Worm (Caenorhabditis elegans) whole organism, L4/young adult: ENCODE results near the gene F49F1.12.
"Not testable (repeated sequence)": the region's sequence is repeated elsewhere in the genome, so short reads cannot be mapped to it uniquely, and the experiment has no call there.

Experiments
- dao-5 ChIP-seq: sonication (generic microtip); optimal IDR thresholded peaks from 2 replicates; lab custom pipeline; 2016; ENCODE audit warnings: missing genotype, missing genetic modification characterization, moderate library complexity, missing compliant biosample characterization
- him-1 ChIP-seq: sonication (generic microtip); optimal IDR thresholded peaks from 2 replicates; lab custom pipeline; 2016; ENCODE audit warnings: missing genotype, missing genetic modification reagents, missing genetic modification characterization, missing compliant biosample characterization

- TF ChIP-seq dao-5, him-1 (tag; lab: Kevin White, UChicago): not testable (repeated sequence)
Measured at ce11 chrIV:4186099-4186498, 43.2 kb upstream of the F49F1.12 start, which contains the start of gene K08D10.11.
